Fruit fly (Drosophila melanogaster) whole organism, adult: ENCODE data around the gene ara.

Experiments used
- CG7045 ChIP-seq: fragments of 200-800 bp; sonication (Bioruptor generic); optimal IDR thresholded peaks from 2 replicates; lab custom pipeline; 2017; ENCODE audit warnings: missing biosample characterization, mild to moderate bottlenecking, missing genetic modification characterization
- Clk ChIP-seq: fragments of 200-800 bp; sonication (Bioruptor generic); optimal IDR thresholded peaks from 2 replicates; lab custom pipeline; 2017; ENCODE audit warnings: missing biosample characterization, missing genetic modification characterization
- Hr96 ChIP-seq: fragments of 200-800 bp; sonication (Bioruptor generic); optimal IDR thresholded peaks from 2 replicates; lab custom pipeline; 2016; ENCODE audit warnings: missing biosample characterization, missing genetic modification characterization

DNA sequence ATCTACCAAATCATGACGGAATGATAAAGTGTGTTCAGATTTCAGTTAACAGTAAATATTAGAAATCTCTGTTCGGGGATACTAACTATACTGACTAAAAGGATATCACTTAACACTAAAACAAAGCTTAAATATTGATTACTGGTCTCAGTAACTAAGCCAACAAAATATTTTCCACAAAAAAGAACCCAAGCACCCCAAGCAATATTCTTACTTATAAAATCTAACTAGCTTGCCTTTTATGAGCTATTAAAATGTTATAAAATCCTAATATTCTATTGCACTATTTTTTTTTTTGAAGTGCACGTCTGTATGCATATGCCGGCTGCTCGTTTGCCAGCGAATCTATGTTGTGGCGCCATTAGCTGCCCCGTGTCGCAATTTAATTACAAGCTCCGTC, 31.0 kb upstream of the ara start:
- TF ChIP-seq Hr96 (GFP tag; lab: Kevin White, UChicago), result no peak
- no peak for TF ChIP-seq Clk (GFP tag; lab: Kevin White, UChicago)
- TF ChIP-seq CG7045 (GFP tag; lab: Kevin White, UChicago), result no peak
